Worm (Caenorhabditis elegans) whole organism, midembryonic: ENCODE results near the gene C47E12.13.

Source experiments
- T22C8.4 ChIP-seq: fragments of 200-800 bp; sonication (Bioruptor generic); IDR thresholded peaks from 2 replicates; pipeline ENCODE4 v1.3.6; 2022; ENCODE audit warnings: missing genetic modification characterization, missing compliant biosample characterization
- cog-1 ChIP-seq: sonication (generic microtip); optimal IDR thresholded peaks from 2 replicates; lab custom pipeline; 2016; ENCODE audit warnings: missing genetic modification characterization, missing compliant biosample characterization
- klf-2 ChIP-seq: fragments of 200-800 bp; sonication (Bioruptor generic); conservative IDR thresholded peaks from 2 replicates; pipeline ENCODE4 v1.3.6; 2022; ENCODE audit warnings: missing genetic modification reagents, missing genetic modification characterization, missing compliant biosample characterization
- ref-1 ChIP-seq: fragments of 200-800 bp; sonication (Bioruptor generic); conservative IDR thresholded peaks from 2 replicates; pipeline ENCODE4 v1.3.6; 2022; ENCODE audit warnings: missing genetic modification reagents, missing genetic modification characterization, missing compliant biosample characterization
- tab-1 ChIP-seq: fragments of 200-800 bp; sonication (Bioruptor generic); IDR thresholded peaks from 2 replicates; pipeline ENCODE4 v1.3.6; 2022; ENCODE audit warnings: missing genetic modification characterization, missing compliant biosample characterization
- ztf-23 ChIP-seq: fragments of 200-800 bp; sonication (Bioruptor generic); IDR thresholded peaks from 2 replicates; pipeline ENCODE4 v1.3.6; 2022; ENCODE audit warnings: missing genetic modification reagents, missing genetic modification characterization, missing compliant biosample characterization
- ztf-29 ChIP-seq: fragments of 200-800 bp; sonication (Bioruptor generic); IDR thresholded peaks from 2 replicates; pipeline ENCODE4 v1.3.6; 2022; ENCODE audit warnings: missing genetic modification reagents, missing genetic modification characterization, missing compliant biosample characterization

ce11 chrIV:10026129-10026528 is 19.4 kb upstream of the C47E12.13 start:
- TF ChIP-seq klf-2 (GFP tag; lab: Robert Waterston, UW) (no peak), cog-1 (tag; lab: Kevin White, UChicago) (no peak), ztf-23 (GFP tag; lab: Robert Waterston, UW) (no peak), ztf-29 (GFP tag; lab: Robert Waterston, UW) (no peak), tab-1 (GFP tag; lab: Robert Waterston, UW) (no peak), T22C8.4 (GFP tag; lab: Robert Waterston, UW) (no peak), ref-1 (GFP tag; lab: Robert Waterston, UW) (no peak)
